Worm (Caenorhabditis elegans): ENCODE results near the gene Y60A3A.24.

The Y60A3A.24 gene

ce11 chrV:19981832-19982462, at the start of gene Y60A3A.24:
TSS of gene Y60A3A.24 (minus strand) at chrV:19981882.
- TF ChIP-seq ztf-11 (tag; optimal IDR thresholded peaks at IDR 0.05) (no peak), ham-2 (GFP tag; optimal IDR thresholded peaks at IDR 0.05) (no peak), lin-32 (GFP tag; optimal IDR thresholded peaks at IDR 0.05) (no peak), lin-13 (tag; optimal IDR thresholded peaks at IDR 0.05) (no peak), zip-8 (tag; optimal IDR thresholded peaks at IDR 0.05) (no peak), unc-39 (tag; optimal IDR thresholded peaks at IDR 0.05) (no peak), unc-120 (tag; optimal IDR thresholded peaks at IDR 0.05; ENCODE audit: poor library complexity, severe bottlenecking) (no peak), snpc-4 (tag; optimal IDR thresholded peaks at IDR 0.05) (no peak), mab-5 (tag; optimal IDR thresholded peaks at IDR 0.05) (no peak), blmp-1 (tag; optimal IDR thresholded peaks at IDR 0.05) (no peak), drap-1 (GFP tag; optimal IDR thresholded peaks at IDR 0.05) (no peak), elt-1 (tag; optimal IDR thresholded peaks at IDR 0.05; ENCODE audit: borderline replicate concordance, insufficient read depth) (no peak), nhr-2 (tag; optimal IDR thresholded peaks at IDR 0.05) (no peak), ceh-43 (GFP tag; optimal IDR thresholded peaks at IDR 0.05) (no peak), nhr-237 (tag; optimal IDR thresholded peaks at IDR 0.05) (no peak), pha-4 (tag; optimal IDR thresholded peaks at IDR 0.05) (no peak), nhr-12 (tag; optimal IDR thresholded peaks at IDR 0.05) (no peak), mls-2 (tag; optimal IDR thresholded peaks at IDR 0.05) (no peak), lsy-2 (tag; optimal IDR thresholded peaks at IDR 0.05) (no peak), sptf-1 (tag; optimal IDR thresholded peaks at IDR 0.05) (no peak)

- no peak for TF ChIP-seq elt-1 (tag; optimal IDR thresholded peaks at IDR 0.05; ENCODE audit: borderline replicate concordance, insufficient read depth)
- no peak for TF ChIP-seq ham-2 (GFP tag; optimal IDR thresholded peaks at IDR 0.05)
- TF ChIP-seq flh-1 (GFP tag; optimal IDR thresholded peaks at IDR 0.05) = no peak
- TF ChIP-seq cnd-1 (tag; optimal IDR thresholded peaks at IDR 0.05) = no peak
- TF ChIP-seq lin-13 (tag; optimal IDR thresholded peaks at IDR 0.05) = no peak
Measured at ce11 chrV:20022996-20023456, 41.3 kb upstream of the Y60A3A.24 start, which contains the start of gene lgc-55. TSS of gene lgc-55 (plus strand) at chrV:20023046.

DNA sequence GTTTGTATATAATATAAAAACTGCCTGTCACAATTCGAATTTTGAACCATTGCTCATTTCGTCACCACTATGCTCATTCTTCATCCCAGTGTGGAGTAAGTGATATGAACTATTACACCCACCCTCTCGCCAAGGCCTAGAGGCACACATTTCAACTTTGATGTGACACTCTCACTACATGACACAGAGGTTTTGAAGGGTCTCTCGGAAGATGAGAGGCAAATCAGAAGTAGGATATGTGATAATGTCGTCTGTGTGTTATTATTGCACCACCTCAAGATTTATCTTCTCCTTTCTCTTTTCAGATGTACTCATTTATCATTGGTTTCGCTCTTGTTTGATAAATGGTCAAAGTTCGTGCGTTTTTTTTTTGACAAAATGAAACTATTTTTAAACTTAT, 39.7 kb upstream of the Y60A3A.24 start:
- TF ChIP-seq unc-120 (tag; optimal IDR thresholded peaks at IDR 0.05; ENCODE audit: poor library complexity, severe bottlenecking) = peak; percentile 21
- TF ChIP-seq ceh-39 (tag; optimal IDR thresholded peaks at IDR 0.05) = no peak
- TF ChIP-seq nhr-28 (tag; optimal IDR thresholded peaks at IDR 0.05) = no peak
- TF ChIP-seq M03D4.4 (tag; optimal IDR thresholded peaks at IDR 0.05) = no peak
- no peak for TF ChIP-seq drap-1 (GFP tag; optimal IDR thresholded peaks at IDR 0.05)
- no peak for TF ChIP-seq sptf-1 (tag; optimal IDR thresholded peaks at IDR 0.05)
- no peak for TF ChIP-seq lin-32 (GFP tag; optimal IDR thresholded peaks at IDR 0.05)
- no peak for TF ChIP-seq elt-3 (tag; optimal IDR thresholded peaks at IDR 0.05)
- no peak for TF ChIP-seq ces-1 (GFP tag; optimal IDR thresholded peaks at IDR 0.05)
- no peak for TF ChIP-seq unc-39 (tag; optimal IDR thresholded peaks at IDR 0.05)
- TF ChIP-seq lsy-2 (tag; optimal IDR thresholded peaks at IDR 0.05) = no peak
- TF ChIP-seq lin-13 (tag; optimal IDR thresholded peaks at IDR 0.05) = no peak
- TF ChIP-seq zip-8 (tag; optimal IDR thresholded peaks at IDR 0.05) = no peak
- no peak for TF ChIP-seq snpc-4 (tag; optimal IDR thresholded peaks at IDR 0.05)
- TF ChIP-seq ceh-83 (GFP tag; optimal IDR thresholded peaks at IDR 0.05) = no peak
- TF ChIP-seq flh-1 (GFP tag; optimal IDR thresholded peaks at IDR 0.05) = no peak
- TF ChIP-seq nhr-2 (tag; optimal IDR thresholded peaks at IDR 0.05) = no peak
- TF ChIP-seq sem-2 (GFP tag; optimal IDR thresholded peaks at IDR 0.05) = no peak
- peak; percentile 25 for TF ChIP-seq mab-5 (tag; optimal IDR thresholded peaks at IDR 0.05)
- peak; percentile 87 for TF ChIP-seq unc-62 (GFP tag; optimal IDR thresholded peaks at IDR 0.05)
- TF ChIP-seq elt-1 (tag; optimal IDR thresholded peaks at IDR 0.05; ENCODE audit: borderline replicate concordance, insufficient read depth) = no peak

- TF ChIP-seq unc-120 (tag; optimal IDR thresholded peaks at IDR 0.05; ENCODE audit: poor library complexity, severe bottlenecking) (no peak), cnd-1 (tag; optimal IDR thresholded peaks at IDR 0.05) (no peak), elt-1 (tag; optimal IDR thresholded peaks at IDR 0.05; ENCODE audit: borderline replicate concordance, insufficient read depth) (no peak), unc-62 (GFP tag; optimal IDR thresholded peaks at IDR 0.05) (no peak), mls-2 (tag; optimal IDR thresholded peaks at IDR 0.05) (no peak), ceh-43 (GFP tag; optimal IDR thresholded peaks at IDR 0.05) (no peak)
Measured at ce11 chrV:20011654-20012053, 30.0 kb upstream of the Y60A3A.24 start, which contains the start of gene Y60A3A.21. TSS of gene Y60A3A.21 (plus strand) at chrV:20011954.

DNA sequence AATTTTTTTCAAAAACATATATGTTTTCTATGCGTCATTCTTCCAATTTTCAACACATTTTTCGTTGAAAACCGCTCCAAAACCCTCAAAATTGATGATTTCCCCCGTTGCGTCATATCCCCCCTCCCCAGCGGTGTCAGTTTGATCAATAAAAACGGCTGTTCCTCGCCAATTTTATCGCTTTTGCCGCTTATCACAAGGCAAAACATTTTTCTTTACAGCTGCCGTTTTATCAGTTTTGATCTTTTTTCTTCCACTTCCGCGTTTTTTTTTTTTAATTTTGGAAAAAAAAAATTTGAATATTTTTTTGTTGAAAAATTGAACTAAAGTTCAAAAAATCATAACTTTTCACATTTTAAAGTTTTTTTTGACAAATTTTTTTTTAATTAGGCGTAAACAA, 29.5 kb upstream of the Y60A3A.24 start:
- TF ChIP-seq zip-8 (tag; optimal IDR thresholded peaks at IDR 0.05) = peak; percentile 44
- no peak for TF ChIP-seq ceh-83 (GFP tag; optimal IDR thresholded peaks at IDR 0.05)
